Worm (Caenorhabditis elegans) whole organism, L4/young adult: ENCODE data around the gene lin-39.

Experiments
- W03F9.2 ChIP-seq: fragments of 150-350 bp; optimal IDR thresholded peaks from 2 replicates; lab custom pipeline; 2014; ENCODE audit warnings: missing biosample characterization, missing genetic modification characterization
- dao-5 ChIP-seq: sonication (generic microtip); optimal IDR thresholded peaks from 2 replicates; lab custom pipeline; 2016; ENCODE audit warnings: missing genotype, missing genetic modification characterization, moderate library complexity, missing compliant biosample characterization
- him-1 ChIP-seq: sonication (generic microtip); optimal IDR thresholded peaks from 2 replicates; lab custom pipeline; 2016; ENCODE audit warnings: missing genotype, missing genetic modification reagents, missing genetic modification characterization, missing compliant biosample characterization

ce11 chrIII:7557930-7558470 is 21.6 kb upstream of the lin-39 start:
- TF ChIP-seq W03F9.2 (tag; lab: Kevin White, UChicago) (no peak), him-1 (tag; lab: Kevin White, UChicago) (no peak), dao-5 (tag; lab: Kevin White, UChicago) (no peak)
